Worm (Caenorhabditis elegans) whole organism, L1 larva: ENCODE data around the gene pqn-54.

ENCODE experiments used
- C16A3.4 ChIP-seq: fragments of 150-350 bp; optimal IDR thresholded peaks from 2 replicates; lab custom pipeline; 2014; ENCODE audit warnings: missing biosample characterization, missing genetic modification characterization
- ama-1 ChIP-seq: fragments of 150-350 bp; optimal IDR thresholded peaks from 2 replicates; lab custom pipeline; 2014
- ces-1 ChIP-seq: fragments of 150-350 bp; optimal IDR thresholded peaks from 2 replicates; lab custom pipeline; 2014; ENCODE audit warnings: missing biosample characterization, missing genetic modification reagents, missing genetic modification characterization
- elt-3 ChIP-seq, 6 experiments: fragments of 150-350 bp in 1 of 6; sonication (generic microtip); optimal IDR thresholded peaks; 2 replicates each; lab custom pipeline; 2017 to 2018; ENCODE audit warnings: missing biosample characterization in 6 of 6, missing genetic modification characterization in 6 of 6, inconsistent platforms in 1 of 6
- pag-3 ChIP-seq: sonication (generic microtip); optimal IDR thresholded peaks from 2 replicates; lab custom pipeline; 2017; ENCODE audit warnings: missing genetic modification characterization, mild to moderate bottlenecking, missing compliant biosample characterization, antibody characterized with exemption, borderline replicate concordance; ENCODE audit not compliant: insufficient read depth
- snpc-4 ChIP-seq: fragments of 150-350 bp; optimal IDR thresholded peaks from 2 replicates; lab custom pipeline; 2014; ENCODE audit warnings: missing biosample characterization, missing genetic modification characterization
- unc-86 ChIP-seq: sonication (generic microtip); optimal IDR thresholded peaks from 2 replicates; lab custom pipeline; 2016; ENCODE audit warnings: missing genetic modification characterization, missing compliant biosample characterization
- ztf-11 ChIP-seq, 2 experiments: sonication (generic microtip); optimal IDR thresholded peaks; 2 replicates each; lab custom pipeline; 2016 to 2017; ENCODE audit warnings: missing genetic modification characterization in 2 of 2, missing biosample characterization in 1 of 2, missing compliant biosample characterization in 1 of 2

ce11 chrV:1455280-1455679 lies 9.5 kb upstream of the pqn-54 start:
- TF ChIP-seq unc-86 (tag; lab: Kevin White, UChicago) = no peak
- TF ChIP-seq C16A3.4 (tag; lab: Kevin White, UChicago) = no peak
- no peak for TF ChIP-seq ces-1 (GFP tag; lab: Kevin White, UChicago)
- TF ChIP-seq ztf-11 (tag; optimal IDR thresholded peaks at IDR 0.05; lab: Kevin White, UChicago) = no peak
- TF ChIP-seq elt-3 (tag; optimal IDR thresholded peaks at IDR 0.05; lab: Kevin White, UChicago) = no peak
- peak; percentile 55 for TF ChIP-seq snpc-4
- TF ChIP-seq pag-3 (tag; lab: Kevin White, UChicago) = no peak
- no peak for TF ChIP-seq ama-1 (lab: Kevin White, UChicago)
